Fruit fly (Drosophila melanogaster) whole organism, embryonic: ENCODE measurements around the gene Ltn1.

Source experiments
- CG10209 ChIP-seq: fragments of 200-800 bp; sonication (Bioruptor generic); optimal IDR thresholded peaks from 3 replicates; lab custom pipeline; 2017; ENCODE audit warnings: missing biosample characterization, mild to moderate bottlenecking, missing genetic modification characterization, missing genetic modification reagents
- CG4328 ChIP-seq: fragments of 200-800 bp; sonication (Bioruptor generic); optimal IDR thresholded peaks from 3 replicates; lab custom pipeline; 2017; ENCODE audit warnings: missing biosample characterization, missing genetic modification reagents, missing genetic modification characterization
- CG6254 ChIP-seq: fragments of 200-800 bp; sonication (Bioruptor generic); optimal IDR thresholded peaks from 3 replicates; lab custom pipeline; 2017; ENCODE audit warnings: mild to moderate bottlenecking, missing biosample characterization, missing genetic modification reagents, missing genetic modification characterization
- CG9876 ChIP-seq: fragments of 200-800 bp; sonication (Bioruptor generic); optimal IDR thresholded peaks from 2 replicates; lab custom pipeline; 2016; ENCODE audit warnings: missing biosample characterization, missing genetic modification characterization
- Myb ChIP-seq: fragments of 200-800 bp; sonication (Bioruptor generic); optimal IDR thresholded peaks from 2 replicates; lab custom pipeline; 2016; ENCODE audit warnings: missing biosample characterization, missing genetic modification characterization
- Nf-YA ChIP-seq: fragments of 200-800 bp; sonication (Bioruptor generic); IDR thresholded peaks from 2 replicates; pipeline ENCODE4 v1.3.6; 2022; ENCODE audit warnings: missing biosample characterization, missing genetic modification characterization
- Sox102F ChIP-seq: fragments of 200-800 bp; sonication (Bioruptor generic); optimal IDR thresholded peaks from 2 replicates; lab custom pipeline; 2018; ENCODE audit warnings: missing biosample characterization, mild to moderate bottlenecking, missing genetic modification characterization, moderate library complexity
- Sry-δ ChIP-seq: fragments of 200-800 bp; sonication (Bioruptor generic); optimal IDR thresholded peaks from 2 replicates; lab custom pipeline; 2016; ENCODE audit warnings: missing biosample characterization, missing genetic modification characterization
- ewg ChIP-seq: fragments of 200-800 bp; sonication (Bioruptor generic); optimal IDR thresholded peaks from 3 replicates; lab custom pipeline; 2017; ENCODE audit warnings: mild to moderate bottlenecking, missing biosample characterization, missing genetic modification reagents, missing genetic modification characterization
- jing ChIP-seq: fragments of 200-800 bp; sonication (Bioruptor generic); optimal IDR thresholded peaks from 2 replicates; lab custom pipeline; 2018; ENCODE audit warnings: missing biosample characterization, mild to moderate bottlenecking, missing genetic modification characterization
- odd ChIP-seq: fragments of 200-800 bp; sonication (Bioruptor generic); optimal IDR thresholded peaks from 2 replicates; lab custom pipeline; 2017; ENCODE audit warnings: missing biosample characterization, mild to moderate bottlenecking, missing genetic modification characterization
- usp ChIP-seq: fragments of >200 bp; optimal IDR thresholded peaks from 2 replicates; lab custom pipeline; 2017; ENCODE audit warnings: missing biosample characterization, missing genetic modification characterization
- zfh2 ChIP-seq: fragments of 200-800 bp; sonication (Bioruptor generic); optimal IDR thresholded peaks from 2 replicates; lab custom pipeline; 2016; ENCODE audit warnings: missing biosample characterization, missing genetic modification characterization

DNA sequence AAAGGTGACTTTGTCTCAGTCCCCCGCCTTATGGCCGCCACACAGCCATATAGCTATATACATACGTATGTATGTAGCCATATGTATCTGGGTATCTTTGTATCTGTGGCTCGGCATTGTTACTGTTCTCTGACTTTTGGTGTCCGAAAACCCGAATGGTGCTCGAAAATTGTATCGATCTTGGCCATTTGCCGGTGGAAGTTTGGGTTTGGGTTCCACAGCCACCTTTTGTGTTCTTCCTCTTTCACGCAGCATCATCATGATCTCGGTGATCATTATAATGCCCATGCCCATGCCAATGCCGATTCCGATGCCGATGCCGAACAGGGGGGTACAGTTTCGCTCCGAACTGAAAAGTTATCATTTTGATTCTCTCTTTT is 5.9 kb upstream of the Ltn1 start:
- no peak for TF ChIP-seq CG4328 (GFP tag; lab: Kevin White, UChicago)
- TF ChIP-seq Nf-YA, result no peak
- TF ChIP-seq CG6254 (GFP tag; lab: Kevin White, UChicago), result no peak
- no peak for TF ChIP-seq Myb (GFP tag; lab: Kevin White, UChicago)
- TF ChIP-seq zfh2 (GFP tag; lab: Kevin White, UChicago), result no peak
- TF ChIP-seq ewg (GFP tag; lab: Kevin White, UChicago), result no peak
- no peak for TF ChIP-seq CG10209 (GFP tag; lab: Kevin White, UChicago)
- no peak for TF ChIP-seq CG9876 (GFP tag; lab: Kevin White, UChicago)
- TF ChIP-seq Sox102F (GFP tag; lab: Kevin White, UChicago), result no peak
- no peak for TF ChIP-seq jing
- no peak for TF ChIP-seq Sry-δ
- no peak for TF ChIP-seq usp (GFP tag; lab: Kevin White, UChicago)
- TF ChIP-seq odd, result no peak
